Worm (Caenorhabditis elegans) whole organism, L4/young adult: ENCODE data around the gene B0302.2.

Experiments
- W03F9.2 ChIP-seq: fragments of 150-350 bp; optimal IDR thresholded peaks from 2 replicates; lab custom pipeline; 2014; ENCODE audit warnings: missing biosample characterization, missing genetic modification characterization
- dao-5 ChIP-seq: sonication (generic microtip); optimal IDR thresholded peaks from 2 replicates; lab custom pipeline; 2016; ENCODE audit warnings: missing genotype, missing genetic modification characterization, moderate library complexity, missing compliant biosample characterization
- him-1 ChIP-seq: sonication (generic microtip); optimal IDR thresholded peaks from 2 replicates; lab custom pipeline; 2016; ENCODE audit warnings: missing genotype, missing genetic modification reagents, missing genetic modification characterization, missing compliant biosample characterization

The B0302.2 gene

ce11 chrX:17221873-17222525, 43.7 kb downstream of the B0302.2 start, which contains the start of gene rab-6.2:
TSS of gene rab-6.2 (plus strand) at chrX:17222475.
- no peak for TF ChIP-seq him-1 (tag; lab: Kevin White, UChicago)

DNA sequence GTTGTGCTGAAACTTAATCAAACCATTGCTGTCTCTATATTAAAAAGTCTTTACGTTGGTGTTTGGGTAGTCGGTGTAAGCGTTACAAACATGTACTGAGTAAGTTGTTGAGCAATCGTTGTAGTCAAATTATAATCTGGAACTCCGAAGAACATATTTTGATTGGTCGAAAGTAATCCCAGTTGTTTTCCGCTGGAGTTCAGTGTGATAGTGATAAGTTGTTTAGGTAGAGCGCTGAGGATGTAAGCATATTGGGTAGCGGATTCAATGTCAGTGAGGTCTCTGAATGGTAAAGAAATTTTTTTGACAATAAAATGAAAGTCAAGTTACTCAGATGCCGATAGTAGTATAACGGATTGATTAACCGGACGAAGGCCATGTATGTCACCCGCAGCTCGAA, 49.0 kb downstream of the B0302.2 start:
- no peak for TF ChIP-seq W03F9.2 (tag; lab: Kevin White, UChicago)
- TF ChIP-seq him-1 (tag; lab: Kevin White, UChicago): no peak
- no peak for TF ChIP-seq dao-5 (tag; lab: Kevin White, UChicago)
